Worm (Caenorhabditis elegans): ENCODE data around the gene cal-1.

cal-1 gene

ce11 chrV:12488002-12488401 is 29.0 kb downstream of the cal-1 start:
- no peak for TF ChIP-seq aptf-3 (GFP tag; IDR thresholded peaks at IDR 0.05)
- TF ChIP-seq madf-6 (GFP tag; IDR thresholded peaks at IDR 0.05): peak; percentile 19; the same call in 1 of the 2 replicates
- peak; percentile 46; the same call in 1 of the 2 replicates for TF ChIP-seq hmg-1.2 (GFP tag; IDR thresholded peaks at IDR 0.05)

ce11 chrV:12486934-12487333 is 30.1 kb downstream of the cal-1 start, which contains the start of gene inx-11:
TSS of gene inx-11 (plus strand) at chrV:12487234.
- TF ChIP-seq lsy-27 (tag; optimal IDR thresholded peaks at IDR 0.05; ENCODE audit: borderline replicate concordance, insufficient read depth): no peak
- no peak for TF ChIP-seq ceh-58 (GFP tag; IDR thresholded peaks at IDR 0.05)
- TF ChIP-seq him-1 (tag; optimal IDR thresholded peaks at IDR 0.05): no peak
- no peak for TF ChIP-seq cebp-1 (GFP tag; IDR thresholded peaks at IDR 0.05)
- TF ChIP-seq cebp-1 (tag; optimal IDR thresholded peaks at IDR 0.05): no peak
- TF ChIP-seq hsf-1 (GFP tag; IDR thresholded peaks at IDR 0.05): no peak
- no peak for TF ChIP-seq lin-54 (GFP tag; optimal IDR thresholded peaks at IDR 0.05)
- no peak for TF ChIP-seq K12H6.12 (tag; optimal IDR thresholded peaks at IDR 0.05)
- no peak for TF ChIP-seq aptf-2 (GFP tag; conservative IDR thresholded peaks at IDR 0.05)
- TF ChIP-seq athp-1 (tag; optimal IDR thresholded peaks at IDR 0.05): no peak
- TF ChIP-seq hrde-1 (tag; optimal IDR thresholded peaks at IDR 0.05; ENCODE audit: borderline replicate concordance): no peak
- no peak for TF ChIP-seq zim-3 (tag; optimal IDR thresholded peaks at IDR 0.05)
- TF ChIP-seq aptf-3 (GFP tag; IDR thresholded peaks at IDR 0.05): no peak
- TF ChIP-seq cebp-2 (GFP tag; IDR thresholded peaks at IDR 0.05): no peak
- TF ChIP-seq let-607 (tag; optimal IDR thresholded peaks at IDR 0.05): no peak
- no peak for TF ChIP-seq die-1 (tag; optimal IDR thresholded peaks at IDR 0.05)
- no peak for TF ChIP-seq Y95B8A.8 (GFP tag; IDR thresholded peaks at IDR 0.05)
- TF ChIP-seq F55B11.4 (tag; optimal IDR thresholded peaks at IDR 0.05; ENCODE audit: borderline replicate concordance, insufficient read depth): no peak
- TF ChIP-seq F52B5.7 (tag; optimal IDR thresholded peaks at IDR 0.05): no peak
- no peak for TF ChIP-seq F10E7.11 (tag; optimal IDR thresholded peaks at IDR 0.05)

DNA sequence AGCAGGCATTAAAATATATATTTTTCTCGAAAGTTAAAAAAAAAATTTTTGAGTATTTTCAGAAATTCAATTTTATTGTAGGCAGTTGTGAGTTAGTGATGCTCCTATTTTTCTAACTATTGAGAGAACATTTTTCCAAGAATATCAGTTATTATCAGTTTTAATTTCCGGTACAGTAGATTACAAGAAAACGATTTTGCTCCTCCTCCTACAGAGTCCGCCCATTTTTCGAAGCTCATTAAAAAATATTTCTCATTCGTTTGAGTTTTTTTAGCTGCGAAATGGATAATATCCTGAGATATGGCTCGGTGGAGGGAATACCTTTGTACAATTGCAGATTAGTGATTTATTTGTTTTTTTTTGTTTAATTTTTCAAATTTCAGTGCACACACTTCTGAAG is 32.5 kb downstream of the cal-1 start, which contains the start of gene srt-39:
TSS of gene srt-39 (plus strand) at position 301 of the 400 bp plus-strand sequence.
- TF ChIP-seq let-526 (GFP tag; IDR thresholded peaks at IDR 0.05): no peak
- no peak for TF ChIP-seq cebp-1 (GFP tag; IDR thresholded peaks at IDR 0.05)
- TF ChIP-seq cebp-1 (tag; optimal IDR thresholded peaks at IDR 0.05): peak; percentile 6

DNA sequence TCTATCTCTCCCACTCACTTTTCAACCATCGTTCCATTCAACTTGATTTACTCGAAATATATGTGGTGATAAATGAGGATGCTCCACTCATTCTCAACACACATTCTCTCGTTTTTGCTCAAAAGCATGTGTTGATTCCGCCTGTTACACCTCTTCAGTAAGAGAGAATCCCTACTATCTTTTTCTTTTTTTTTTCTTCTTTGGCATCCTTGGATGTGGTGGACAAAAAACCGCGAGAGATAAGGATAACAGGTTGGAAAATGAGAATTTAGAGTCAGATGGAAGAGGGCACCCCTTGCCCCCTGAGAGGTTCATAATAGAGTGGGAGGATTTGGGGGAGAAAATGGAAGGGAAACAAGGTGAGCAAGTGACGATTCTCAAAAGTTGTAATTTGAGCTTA is 38.1 kb downstream of the cal-1 start:
- TF ChIP-seq hmg-1.2 (GFP tag; IDR thresholded peaks at IDR 0.05) (0 out of 2 replicates have a peak, but pooled peaks have one; percentile 10), rcor-1 (GFP tag; IDR thresholded peaks at IDR 0.05) (no peak), F10E7.11 (tag; optimal IDR thresholded peaks at IDR 0.05) (no peak), ets-4 (GFP tag; optimal IDR thresholded peaks at IDR 0.05) (no peak), C06A6.2 (GFP tag; conservative IDR thresholded peaks at IDR 0.05) (no peak)

ce11 chrV:12478111-12478510 is 38.9 kb downstream of the cal-1 start, which contains the start of gene atn-1:
TSS of gene atn-1 (plus strand) at chrV:12478411.
- TF ChIP-seq nfya-2 (GFP tag; IDR thresholded peaks at IDR 0.05) (no peak), lin-35 (GFP tag; optimal IDR thresholded peaks at IDR 0.05) (no peak), pbrm-1 (GFP tag; IDR thresholded peaks at IDR 0.05) (no peak), hrde-1 (tag; optimal IDR thresholded peaks at IDR 0.05; ENCODE audit: borderline replicate concordance) (no peak), tbx-9 (tag; optimal IDR thresholded peaks at IDR 0.05; ENCODE audit: borderline replicate concordance) (no peak), ceh-79 (tag; optimal IDR thresholded peaks at IDR 0.05) (no peak), bed-2 (GFP tag; IDR thresholded peaks at IDR 0.05) (no peak), ztf-22 (GFP tag; optimal IDR thresholded peaks at IDR 0.05) (no peak), mes-4 (tag; optimal IDR thresholded peaks at IDR 0.05) (no peak), snpc-1.3 (tag; optimal IDR thresholded peaks at IDR 0.05; ENCODE audit: insufficient read depth) (no peak), F37B4.10 (GFP tag; IDR thresholded peaks at IDR 0.05) (no peak), F49E8.2 (tag; optimal IDR thresholded peaks at IDR 0.05; ENCODE audit: insufficient read depth) (no peak), ceh-40 (GFP tag; IDR thresholded peaks at IDR 0.05) (no peak)
